Fruit fly (Drosophila melanogaster) whole organism, embryonic: ENCODE measurements around the gene Drgx.

Experiments used
- Ada2b ChIP-seq: fragments of 200-800 bp; sonication (Bioruptor generic); IDR thresholded peaks from 2 replicates; pipeline ENCODE4 v1.3.6; 2022; ENCODE audit warnings: missing biosample characterization, missing genetic modification characterization
- Blimp-1 ChIP-seq: fragments of 200-800 bp; sonication (Bioruptor generic); optimal IDR thresholded peaks from 3 replicates; lab custom pipeline; 2018; ENCODE audit warnings: missing biosample characterization, missing genetic modification characterization, mild to moderate bottlenecking, moderate library complexity, missing genetic modification reagents
- CG10267 ChIP-seq: fragments of 200-800 bp; sonication (Bioruptor generic); optimal IDR thresholded peaks from 2 replicates; lab custom pipeline; 2018; ENCODE audit warnings: missing biosample characterization, mild to moderate bottlenecking, missing genetic modification characterization, moderate library complexity
- CG10366 ChIP-seq: fragments of 200-800 bp; sonication (Bioruptor generic); IDR thresholded peaks from 2 replicates; pipeline ENCODE4 v1.3.6; 2022; ENCODE audit warnings: missing biosample characterization, missing genetic modification characterization
- CG10565 ChIP-seq: fragments of 200-800 bp; sonication (Bioruptor generic); optimal IDR thresholded peaks from 3 replicates; lab custom pipeline; 2016; ENCODE audit warnings: missing biosample characterization, mild to moderate bottlenecking, missing genetic modification characterization
- CG11560 ChIP-seq: fragments of 200-800 bp; sonication (Bioruptor generic); IDR thresholded peaks from 3 replicates; pipeline ENCODE4 v1.3.6; 2022; ENCODE audit warnings: missing biosample characterization, missing genetic modification characterization
- CG12155 ChIP-seq: fragments of 200-800 bp; sonication (Bioruptor generic); optimal IDR thresholded peaks from 3 replicates; lab custom pipeline; 2016; ENCODE audit warnings: missing biosample characterization, missing genetic modification characterization
- CG12659 ChIP-seq: fragments of 200-800 bp; sonication (Bioruptor generic); optimal IDR thresholded peaks from 3 replicates; lab custom pipeline; 2017; ENCODE audit warnings: mild to moderate bottlenecking, missing biosample characterization, missing genetic modification reagents, missing genetic modification characterization
- CG13123 ChIP-seq: fragments of 200-800 bp; sonication (Bioruptor generic); optimal IDR thresholded peaks from 2 replicates; lab custom pipeline; 2016; ENCODE audit warnings: missing biosample characterization, missing genetic modification characterization
- CG13424 ChIP-seq: fragments of 200-800 bp; sonication (Bioruptor generic); optimal IDR thresholded peaks from 2 replicates; lab custom pipeline; 2019; ENCODE audit warnings: missing biosample characterization, mild to moderate bottlenecking, missing genetic modification characterization, moderate library complexity
- CG13775 ChIP-seq: fragments of 200-800 bp; sonication (Bioruptor generic); optimal IDR thresholded peaks from 3 replicates; lab custom pipeline; 2017; ENCODE audit warnings: missing biosample characterization, mild to moderate bottlenecking, missing genetic modification characterization
- CG15011 ChIP-seq: fragments of 200-800 bp; sonication (Bioruptor generic); optimal IDR thresholded peaks from 3 replicates; lab custom pipeline; 2018; ENCODE audit warnings: missing biosample characterization, mild to moderate bottlenecking, missing genetic modification characterization
- CG17186 ChIP-seq: fragments of 200-800 bp; sonication (Bioruptor generic); optimal IDR thresholded peaks from 3 replicates; lab custom pipeline; 2017; ENCODE audit warnings: missing biosample characterization, missing genetic modification reagents, missing genetic modification characterization
- CG2116 ChIP-seq: fragments of 200-800 bp; sonication (Bioruptor generic); optimal IDR thresholded peaks from 3 replicates; lab custom pipeline; 2018; ENCODE audit warnings: missing biosample characterization, mild to moderate bottlenecking, missing genetic modification characterization
- CG33213 ChIP-seq: fragments of 200-800 bp; sonication (Bioruptor generic); optimal IDR thresholded peaks from 3 replicates; lab custom pipeline; 2016; ENCODE audit warnings: missing biosample characterization, missing genetic modification characterization
- CG8388 ChIP-seq: fragments of 200-800 bp; sonication (Bioruptor generic); optimal IDR thresholded peaks from 2 replicates; lab custom pipeline; 2019; ENCODE audit warnings: missing biosample characterization, mild to moderate bottlenecking, missing genetic modification characterization, moderate library complexity
- CG8478 ChIP-seq: fragments of >200 bp; optimal IDR thresholded peaks from 2 replicates; lab custom pipeline; 2018
- D ChIP-seq, 2 experiments: fragments of 200-800 bp in 1 of 2; fragments of >200 bp in 1 of 2; sonication (Bioruptor generic) in 1 of 2; optimal IDR thresholded peaks; 2 replicates in 1 of 2; 3 replicates in 1 of 2; lab custom pipeline; 2017; ENCODE audit warnings: mild to moderate bottlenecking in 1 of 2, missing biosample characterization in 1 of 2, missing genetic modification characterization in 1 of 2, missing genetic modification reagents in 1 of 2
- Deaf1 ChIP-seq: fragments of 200-800 bp; optimal IDR thresholded peaks from 3 replicates; lab custom pipeline; 2019; ENCODE audit warnings: missing biosample characterization, mild to moderate bottlenecking, missing genetic modification characterization, moderate library complexity
- H15 ChIP-seq: fragments of 200-800 bp; sonication (Bioruptor generic); IDR thresholded peaks from 3 replicates; pipeline ENCODE4 v1.3.6; 2022; ENCODE audit warnings: missing biosample characterization, missing genetic modification characterization
- Hsf ChIP-seq: fragments of 200-800 bp; sonication (Bioruptor generic); optimal IDR thresholded peaks from 3 replicates; lab custom pipeline; 2016; ENCODE audit warnings: missing biosample characterization, missing genetic modification characterization
- Jarid2 ChIP-seq: fragments of 200-800 bp; sonication (Bioruptor generic); optimal IDR thresholded peaks from 3 replicates; lab custom pipeline; 2017; ENCODE audit warnings: mild to moderate bottlenecking, missing biosample characterization, missing genetic modification reagents, missing genetic modification characterization
- Neu2 ChIP-seq: fragments of 200-800 bp; sonication (Bioruptor generic); optimal IDR thresholded peaks from 3 replicates; lab custom pipeline; 2016; ENCODE audit warnings: missing biosample characterization, missing genetic modification characterization, borderline replicate concordance
- Nf-YC ChIP-seq: fragments of 200-800 bp; optimal IDR thresholded peaks from 3 replicates; lab custom pipeline; 2019; ENCODE audit warnings: missing biosample characterization, mild to moderate bottlenecking, missing genetic modification characterization, moderate library complexity
- Rfx ChIP-seq: fragments of 200-800 bp; sonication (Bioruptor generic); IDR thresholded peaks from 2 replicates; pipeline ENCODE4 v1.3.6; 2022; ENCODE audit warnings: missing biosample characterization, missing genetic modification characterization
- Scr ChIP-seq: fragments of 200-800 bp; sonication (Bioruptor generic); IDR thresholded peaks from 2 replicates; pipeline ENCODE4 v1.3.6; 2022; ENCODE audit warnings: missing biosample characterization, missing genetic modification characterization; ENCODE audit not compliant: partially characterized antibody
- Spps ChIP-seq: fragments of 200-800 bp; sonication (Bioruptor generic); optimal IDR thresholded peaks from 2 replicates; lab custom pipeline; 2018; ENCODE audit warnings: missing biosample characterization, mild to moderate bottlenecking, missing genetic modification characterization
- Tbp ChIP-seq: fragments of >200 bp; optimal IDR thresholded peaks from 2 replicates; lab custom pipeline; 2018; ENCODE audit warnings: missing biosample characterization, missing genetic modification characterization
- Vsx1 ChIP-seq: fragments of 200-800 bp; sonication (Bioruptor generic); optimal IDR thresholded peaks from 2 replicates; lab custom pipeline; 2017; ENCODE audit warnings: missing biosample characterization, mild to moderate bottlenecking, missing genetic modification characterization, missing genetic modification reagents
- az2 ChIP-seq: fragments of 200-800 bp; sonication (Bioruptor generic); optimal IDR thresholded peaks from 3 replicates; lab custom pipeline; 2016; ENCODE audit warnings: missing biosample characterization, missing genetic modification characterization
- bsh ChIP-seq, 2 experiments: fragments of 200-800 bp; sonication (Bioruptor generic); optimal IDR thresholded peaks; 2 replicates each; lab custom pipeline; 2017 to 2018; ENCODE audit warnings: mild to moderate bottlenecking in 2 of 2, missing biosample characterization in 2 of 2, missing genetic modification characterization in 2 of 2, moderate library complexity in 1 of 2
- cato ChIP-seq: fragments of 200-800 bp; sonication (Bioruptor generic); optimal IDR thresholded peaks from 2 replicates; lab custom pipeline; 2016; ENCODE audit warnings: missing biosample characterization, missing genetic modification characterization, borderline replicate concordance
- dmrt11E ChIP-seq: fragments of 200-800 bp; sonication (Bioruptor generic); optimal IDR thresholded peaks from 3 replicates; lab custom pipeline; 2018; ENCODE audit warnings: missing biosample characterization, mild to moderate bottlenecking, missing genetic modification characterization, moderate library complexity
- en ChIP-seq: fragments of 200-800 bp; sonication (Bioruptor generic); optimal IDR thresholded peaks from 2 replicates; lab custom pipeline; 2016; ENCODE audit warnings: missing biosample characterization, missing genetic modification characterization
- eyg ChIP-seq: fragments of 200-800 bp; sonication (Bioruptor generic); optimal IDR thresholded peaks from 3 replicates; lab custom pipeline; 2016; ENCODE audit warnings: missing biosample characterization, missing genetic modification characterization
- fd3F ChIP-seq: fragments of 200-800 bp; sonication (Bioruptor generic); optimal IDR thresholded peaks from 2 replicates; lab custom pipeline; 2018; ENCODE audit warnings: missing biosample characterization, mild to moderate bottlenecking, missing genetic modification characterization, moderate library complexity
- fd96Cb ChIP-seq: fragments of 200-800 bp; sonication (Bioruptor generic); optimal IDR thresholded peaks from 2 replicates; lab custom pipeline; 2018; ENCODE audit warnings: missing biosample characterization, mild to moderate bottlenecking, missing genetic modification characterization, moderate library complexity
- hkb ChIP-seq, 2 experiments: fragments of 200-800 bp in 1 of 2; fragments of >200 bp in 1 of 2; sonication (Bioruptor generic) in 1 of 2; IDR thresholded peaks in 1 of 2; optimal IDR thresholded peaks in 1 of 2; 2 replicates each; pipeline versions ENCODE4 v1.3.6 to Lab custom; 2017 to 2022; ENCODE audit warnings: missing biosample characterization in 1 of 2, missing genetic modification characterization in 1 of 2
- hth ChIP-seq: fragments of >200 bp; optimal IDR thresholded peaks from 2 replicates; lab custom pipeline; 2017; ENCODE audit warnings: inconsistent platforms
- jumu ChIP-seq: fragments of 200-800 bp; sonication (Bioruptor generic); optimal IDR thresholded peaks from 3 replicates; lab custom pipeline; 2016; ENCODE audit warnings: missing biosample characterization, missing genetic modification characterization
- ken ChIP-seq: fragments of 200-800 bp; sonication (Bioruptor generic); IDR thresholded peaks from 3 replicates; pipeline ENCODE4 v1.3.6; 2022; ENCODE audit warnings: missing biosample characterization, missing genetic modification characterization
- luna ChIP-seq: fragments of 200-800 bp; sonication (Bioruptor generic); optimal IDR thresholded peaks from 2 replicates; lab custom pipeline; 2016; ENCODE audit warnings: missing biosample characterization, missing genetic modification characterization
- nom ChIP-seq: fragments of 200-800 bp; sonication (Bioruptor generic); optimal IDR thresholded peaks from 2 replicates; lab custom pipeline; 2017; ENCODE audit warnings: missing biosample characterization, missing genetic modification characterization, mild to moderate bottlenecking, moderate library complexity, missing genetic modification reagents
- peb ChIP-seq: fragments of 200-800 bp; sonication (Bioruptor generic); IDR thresholded peaks from 2 replicates; pipeline ENCODE4 v1.3.6; 2022; ENCODE audit warnings: missing biosample characterization, missing genetic modification characterization
- slou ChIP-seq: fragments of 200-800 bp; sonication (Bioruptor generic); optimal IDR thresholded peaks from 3 replicates; lab custom pipeline; 2016; ENCODE audit warnings: missing biosample characterization, missing genetic modification characterization
- tgo ChIP-seq: fragments of 200-800 bp; sonication (Bioruptor generic); IDR thresholded peaks from 3 replicates; pipeline ENCODE4 v1.3.6; 2022; ENCODE audit warnings: missing biosample characterization, missing genetic modification characterization
- tll ChIP-seq, 2 experiments: fragments of 200-800 bp in 1 of 2; fragments of >200 bp in 1 of 2; sonication (Bioruptor generic) in 1 of 2; optimal IDR thresholded peaks; 2 replicates each; lab custom pipeline; 2017 to 2019; ENCODE audit warnings: missing biosample characterization in 2 of 2, missing genetic modification characterization in 2 of 2, mild to moderate bottlenecking in 1 of 2, moderate library complexity in 1 of 2
- toy ChIP-seq: fragments of 200-800 bp; sonication (Bioruptor generic); IDR thresholded peaks from 2 replicates; pipeline ENCODE4 v1.3.6; 2022; ENCODE audit warnings: missing biosample characterization, missing genetic modification characterization
- vnd ChIP-seq: fragments of 200-800 bp; sonication (Bioruptor generic); IDR thresholded peaks from 3 replicates; pipeline ENCODE4 v1.3.6; 2022; ENCODE audit warnings: missing biosample characterization, missing genetic modification characterization; ENCODE audit not compliant: partially characterized antibody

The Drgx gene

DNA sequence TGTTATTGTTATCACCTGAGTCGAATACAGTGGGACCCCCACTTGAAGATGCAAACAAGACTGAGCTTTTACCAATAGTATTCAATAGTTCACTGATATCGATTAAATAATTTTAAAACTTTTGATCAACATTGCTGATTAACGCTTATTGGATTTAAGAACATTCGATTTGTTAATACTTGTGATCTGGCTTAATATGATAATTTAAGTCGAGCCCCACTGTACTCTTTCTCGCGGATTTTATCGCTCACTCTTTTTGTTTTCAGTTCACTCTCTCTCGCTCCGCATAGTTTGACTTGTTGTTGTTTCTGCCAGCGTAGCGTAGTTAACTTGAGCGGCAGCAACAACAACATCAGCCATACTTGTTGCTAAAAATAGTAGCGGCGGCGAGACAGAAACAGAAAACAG is 6.8 kb upstream of the Drgx start (continued):
- TF ChIP-seq luna, result peak; percentile 96
- TF ChIP-seq Nf-YC, result peak; percentile 92
- TF ChIP-seq Ada2b (GFP tag; lab: Robert Waterston, UW), result peak; percentile 98
- TF ChIP-seq CG2116 (GFP tag; lab: Kevin White, UChicago), result peak; percentile 86
- peak; percentile 97 for TF ChIP-seq en (GFP tag; lab: Kevin White, UChicago)
- TF ChIP-seq CG15011 (GFP tag; lab: Kevin White, UChicago), result peak; percentile 97
- peak; percentile 97 for TF ChIP-seq dmrt11E
- TF ChIP-seq az2, result peak; percentile 98
- peak; percentile 96 for TF ChIP-seq fd3F
- TF ChIP-seq CG17186 (GFP tag; lab: Kevin White, UChicago), result peak; percentile 94
- peak; percentile 98 for TF ChIP-seq Hsf (GFP tag; lab: Kevin White, UChicago)
- TF ChIP-seq CG11560 (tag; lab: Robert Waterston, UW), result peak; percentile 88
- TF ChIP-seq Rfx (GFP tag; lab: Robert Waterston, UW), result peak; percentile 98
- TF ChIP-seq toy (GFP tag; lab: Robert Waterston, UW), result peak; percentile 92
- peak; percentile 99 for TF ChIP-seq CG8388
- TF ChIP-seq Vsx1, result peak; percentile 94
- peak; percentile 96 for TF ChIP-seq CG10267
- peak; percentile 96 for TF ChIP-seq H15 (GFP tag; lab: Robert Waterston, UW)
- TF ChIP-seq CG13775 (GFP tag; lab: Kevin White, UChicago), result peak; percentile 98
- TF ChIP-seq Blimp-1 (GFP tag; lab: Kevin White, UChicago), result peak; percentile 97
- TF ChIP-seq CG10565, result peak; percentile 88
- TF ChIP-seq D (optimal IDR thresholded peaks at IDR 0.05; lab: Kevin White, UChicago), result no peak
- TF ChIP-seq D (GFP tag; optimal IDR thresholded peaks at IDR 0.05; lab: Kevin White, UChicago), result peak; percentile 98
- TF ChIP-seq CG12659 (GFP tag; lab: Kevin White, UChicago), result peak; percentile 99
- TF ChIP-seq eyg (GFP tag; lab: Kevin White, UChicago), result peak; percentile 97
- peak in 1 of 2 experiments; percentile 56 for TF ChIP-seq tll (GFP tag; optimal IDR thresholded peaks at IDR 0.05; lab: Kevin White, UChicago)
- TF ChIP-seq jumu (GFP tag; lab: Kevin White, UChicago), result peak; percentile 98
- no peak for TF ChIP-seq CG8478
- peak; percentile 97 for TF ChIP-seq tgo (GFP tag; lab: Robert Waterston, UW)
- no peak for TF ChIP-seq Scr (GFP tag; lab: Robert Waterston, UW)
- TF ChIP-seq CG13424 (tag; lab: Kevin White, UChicago), result peak; percentile 99
- TF ChIP-seq CG13123 (GFP tag; lab: Kevin White, UChicago), result peak; percentile 94
- no peak for TF ChIP-seq hkb (optimal IDR thresholded peaks at IDR 0.05; lab: Kevin White, UChicago)
- peak; percentile 99 for TF ChIP-seq hkb (GFP tag; IDR thresholded peaks at IDR 0.05; lab: Robert Waterston, UW)
- TF ChIP-seq cato (GFP tag; lab: Kevin White, UChicago), result peak; percentile 94
- peak; percentile 88 for TF ChIP-seq Neu2
- peak; percentile 98 for TF ChIP-seq CG12155 (GFP tag; lab: Kevin White, UChicago)
- peak; percentile 98 for TF ChIP-seq ken (GFP tag; lab: Robert Waterston, UW)
- TF ChIP-seq slou (GFP tag; lab: Kevin White, UChicago), result peak; percentile 92
- peak; percentile 88 for TF ChIP-seq Jarid2
- no peak for TF ChIP-seq vnd
- peak; percentile 98 for TF ChIP-seq fd96Cb (tag; lab: Kevin White, UChicago)
- peak; percentile 98 for TF ChIP-seq CG10366 (GFP tag; lab: Robert Waterston, UW)
- TF ChIP-seq Spps, result peak; percentile 97
- TF ChIP-seq Tbp (GFP tag; lab: Kevin White, UChicago), result no peak
- peak; percentile 97 for TF ChIP-seq peb (GFP tag; lab: Robert Waterston, UW)
- TF ChIP-seq CG33213 (GFP tag; lab: Kevin White, UChicago), result peak; percentile 95
- peak; percentile 95 for TF ChIP-seq nom (GFP tag; lab: Kevin White, UChicago)
- TF ChIP-seq hth (lab: Kevin White, UChicago), result no peak
- peak; percentile 97 to 99 for TF ChIP-seq bsh (GFP tag; optimal IDR thresholded peaks at IDR 0.05; lab: Kevin White, UChicago)
- peak; percentile 87 for TF ChIP-seq Deaf1 (tag; lab: Kevin White, UChicago)
